Worm (Caenorhabditis elegans): ENCODE results near the gene dsl-1.

DNA sequence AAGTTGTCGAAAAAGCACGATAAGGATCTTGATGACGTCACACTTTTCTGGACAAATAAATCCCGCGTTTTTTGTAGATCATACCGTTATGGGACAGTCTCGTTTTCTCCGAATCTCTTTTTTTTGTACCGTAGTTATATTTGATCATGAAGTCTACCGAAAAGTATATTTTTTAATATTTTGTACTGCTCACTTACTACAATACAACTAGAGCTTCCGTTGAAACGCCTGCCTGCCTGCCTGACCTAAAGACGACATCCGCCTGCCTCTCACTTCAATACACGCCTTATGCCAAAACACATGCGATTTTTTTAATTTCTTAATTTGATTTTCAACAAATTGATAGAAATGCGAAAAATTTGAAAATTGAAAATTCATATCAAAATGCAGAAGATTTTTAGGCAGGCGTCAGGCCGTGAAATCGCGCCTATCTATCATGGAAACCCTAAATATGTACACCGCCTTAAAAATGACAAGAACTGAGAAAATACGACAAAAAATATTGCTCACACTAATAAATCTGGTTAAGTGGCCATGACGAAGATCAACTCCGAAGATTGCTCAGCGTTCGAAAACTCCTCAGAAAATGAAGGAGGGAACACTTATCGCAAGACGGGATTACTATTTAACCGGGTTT lies 17.8 kb upstream of the dsl-1 start, which contains the start of gene W09G12.8:
- TF ChIP-seq nhr-11 (tag; optimal IDR thresholded peaks at IDR 0.05) (no peak), unc-62 (GFP tag; optimal IDR thresholded peaks at IDR 0.05) (no peak), nhr-76 (tag; optimal IDR thresholded peaks at IDR 0.05) (no peak), tbx-2 (tag; optimal IDR thresholded peaks at IDR 0.05) (no peak), ama-1 (optimal IDR thresholded peaks at IDR 0.05) (no peak), skn-1 (tag; optimal IDR thresholded peaks at IDR 0.05) (no peak), jun-1 (tag; optimal IDR thresholded peaks at IDR 0.05) (no peak)

Data from whole organism, L3 larva.